Fruit fly (Drosophila melanogaster): ENCODE measurements around the gene CG10702.

dm6 chr2L:19078928-19079327 is 9.3 kb upstream of the CG10702 start, which contains the start of gene CG10700:
- TF ChIP-seq EcR (GFP tag; optimal IDR thresholded peaks at IDR 0.05): no peak
- TF ChIP-seq Snoo (tag; optimal IDR thresholded peaks at IDR 0.05): no peak
- no peak for TF ChIP-seq CG14655 (GFP tag; optimal IDR thresholded peaks at IDR 0.05)
- no peak for TF ChIP-seq CG34367 (tag; optimal IDR thresholded peaks at IDR 0.05)
- no peak for TF ChIP-seq CG15710 (tag; optimal IDR thresholded peaks at IDR 0.05)
- TF ChIP-seq CG9948 (tag; optimal IDR thresholded peaks at IDR 0.05): no peak
- no peak for TF ChIP-seq Pif1B (GFP tag; optimal IDR thresholded peaks at IDR 0.05)
- TF ChIP-seq Ets98B (GFP tag; IDR thresholded peaks at IDR 0.05): no peak
- TF ChIP-seq CG32121 (GFP tag; IDR thresholded peaks at IDR 0.05): no peak
- TF ChIP-seq fd96Ca (GFP tag; IDR thresholded peaks at IDR 0.05): no peak
- TF ChIP-seq CG8301 (tag; optimal IDR thresholded peaks at IDR 0.05): no peak
- TF ChIP-seq CG8159 (tag; optimal IDR thresholded peaks at IDR 0.05): no peak
- TF ChIP-seq Pif1A (GFP tag; optimal IDR thresholded peaks at IDR 0.05): no peak
- TF ChIP-seq CG13204 (GFP tag; optimal IDR thresholded peaks at IDR 0.05): no peak

All from whole organism, pupa.